Fruit fly (Drosophila melanogaster) whole organism, wandering third instar larva: ENCODE results near the gene spz3.

Experiments used
- Abd-B ChIP-seq: fragments of >200 bp; optimal IDR thresholded peaks from 2 replicates; lab custom pipeline; 2017; ENCODE audit warnings: missing biosample characterization, missing genetic modification characterization
- CG32264 ChIP-seq: fragments of 200-800 bp; sonication (Bioruptor generic); optimal IDR thresholded peaks from 2 replicates; lab custom pipeline; 2016; ENCODE audit warnings: missing biosample characterization, missing genetic modification characterization
- CG9705 ChIP-seq: fragments of 200-800 bp; sonication (Bioruptor generic); optimal IDR thresholded peaks from 2 replicates; lab custom pipeline; 2018; ENCODE audit warnings: missing biosample characterization, mild to moderate bottlenecking, missing genetic modification characterization
- CrebA ChIP-seq: fragments of 200-800 bp; sonication (Bioruptor generic); optimal IDR thresholded peaks from 2 replicates; lab custom pipeline; 2016; ENCODE audit warnings: missing biosample characterization, mild to moderate bottlenecking, missing genetic modification characterization, borderline replicate concordance
- Dfd ChIP-seq: fragments of >200 bp; optimal IDR thresholded peaks from 2 replicates; lab custom pipeline; 2017; ENCODE audit warnings: missing biosample characterization, missing genetic modification characterization
- Dif ChIP-seq: fragments of 200-275, 200-300 bp; sonication (Bioruptor generic); optimal IDR thresholded peaks from 2 replicates; lab custom pipeline; 2018; ENCODE audit warnings: missing biosample characterization, missing genetic modification characterization; ENCODE audit not compliant: partially characterized antibody
- GATAd ChIP-seq: sonication (Bioruptor generic); optimal IDR thresholded peaks from 2 replicates; lab custom pipeline; 2016; ENCODE audit warnings: missing biosample characterization, missing genetic modification characterization
- HLH106 ChIP-seq: fragments of 200-800 bp; optimal IDR thresholded peaks from 3 replicates; lab custom pipeline; 2019; ENCODE audit warnings: missing biosample characterization, mild to moderate bottlenecking, missing genetic modification characterization, moderate library complexity
- Hnf4 ChIP-seq: fragments of 200-800 bp; sonication (Bioruptor generic); optimal IDR thresholded peaks from 2 replicates; lab custom pipeline; 2016; ENCODE audit warnings: missing biosample characterization, mild to moderate bottlenecking, missing genetic modification characterization
- Hr78 ChIP-seq: fragments of >200 bp; optimal IDR thresholded peaks from 2 replicates; lab custom pipeline; 2017; ENCODE audit warnings: missing biosample characterization, missing genetic modification characterization
- Hr83 ChIP-seq: fragments of 200-300 bp; sonication (Bioruptor generic); optimal IDR thresholded peaks from 2 replicates; lab custom pipeline; 2016; ENCODE audit warnings: missing biosample characterization, mild to moderate bottlenecking, missing genetic modification characterization, moderate library complexity; ENCODE audit not compliant: poor library complexity, severe bottlenecking
- Jra ChIP-seq: sonication (Bioruptor generic); optimal IDR thresholded peaks from 2 replicates; lab custom pipeline; 2016; ENCODE audit warnings: missing biosample characterization, missing genetic modification characterization
- Mio ChIP-seq: sonication (Bioruptor generic); optimal IDR thresholded peaks from 2 replicates; lab custom pipeline; 2016; ENCODE audit warnings: missing biosample characterization, missing genetic modification characterization
- Myc ChIP-seq: fragments of >200 bp; optimal IDR thresholded peaks from 2 replicates; lab custom pipeline; 2017
- N ChIP-seq: fragments of >200 bp; optimal IDR thresholded peaks from 2 replicates; lab custom pipeline; 2018; ENCODE audit warnings: missing biosample characterization, missing external identifiers, missing genetic modification characterization
- OdsH ChIP-seq: fragments of 200-800 bp; sonication (Bioruptor generic); optimal IDR thresholded peaks from 2 replicates; lab custom pipeline; 2016; ENCODE audit warnings: missing biosample characterization, mild to moderate bottlenecking, missing genetic modification characterization
- Rel ChIP-seq, 2 experiments: fragments of 200-800 bp; sonication (Bioruptor generic) in 1 of 2; optimal IDR thresholded peaks; 2 replicates in 1 of 2; 3 replicates in 1 of 2; lab custom pipeline; 2016 to 2019; ENCODE audit warnings: mild to moderate bottlenecking in 2 of 2, missing biosample characterization in 2 of 2, missing genetic modification characterization in 2 of 2, moderate library complexity in 1 of 2
- Sp1 ChIP-seq: fragments of 200-800 bp; sonication (Bioruptor generic); optimal IDR thresholded peaks from 3 replicates; lab custom pipeline; 2019; ENCODE audit warnings: missing biosample characterization, mild to moderate bottlenecking, missing genetic modification characterization, moderate library complexity
- Vsx2 ChIP-seq: fragments of 200-300, 225-300 bp; sonication (Bioruptor generic); optimal IDR thresholded peaks from 2 replicates; lab custom pipeline; 2018; ENCODE audit warnings: missing biosample characterization, missing genetic modification characterization; ENCODE audit not compliant: partially characterized antibody
- br ChIP-seq: fragments of 200-800 bp; sonication (Bioruptor generic); optimal IDR thresholded peaks from 2 replicates; lab custom pipeline; 2016; ENCODE audit warnings: missing biosample characterization, missing genetic modification characterization
- brk ChIP-seq: fragments of 200-800 bp; sonication (Bioruptor generic); optimal IDR thresholded peaks from 2 replicates; lab custom pipeline; 2016; ENCODE audit warnings: missing biosample characterization, mild to moderate bottlenecking, missing genetic modification characterization
- dl ChIP-seq, 2 experiments: fragments of 175-275, 200-275 bp in 1 of 2; fragments of 200-275 bp in 1 of 2; sonication (Bioruptor generic); optimal IDR thresholded peaks; lab custom pipeline; 2018; ENCODE audit warnings: mild to moderate bottlenecking in 2 of 2, missing biosample characterization in 2 of 2, missing genetic modification characterization in 2 of 2, moderate library complexity in 2 of 2; ENCODE audit not compliant: partially characterized antibody in 2 of 2, insufficient read depth in 1 of 2
- dmrt93B ChIP-seq: fragments of 200-800 bp; sonication (Bioruptor generic); optimal IDR thresholded peaks from 2 replicates; lab custom pipeline; 2018; ENCODE audit warnings: missing biosample characterization, mild to moderate bottlenecking, missing genetic modification characterization
- dsf ChIP-seq: sonication (Bioruptor generic); optimal IDR thresholded peaks from 2 replicates; lab custom pipeline; 2016; ENCODE audit warnings: missing biosample characterization, missing genetic modification characterization, borderline replicate concordance
- ey ChIP-seq: fragments of 200-800 bp; sonication (Bioruptor generic); optimal IDR thresholded peaks from 2 replicates; lab custom pipeline; 2016; ENCODE audit warnings: missing biosample characterization, missing genetic modification characterization
- foxo ChIP-seq, 2 experiments: fragments of 200-800 bp; sonication (Bioruptor generic); optimal IDR thresholded peaks; 2 replicates in 1 of 2; 3 replicates in 1 of 2; lab custom pipeline; 2016 to 2017; ENCODE audit warnings: missing biosample characterization in 2 of 2, missing genetic modification characterization in 2 of 2
- fru ChIP-seq: fragments of 200-800 bp; sonication (Bioruptor generic); optimal IDR thresholded peaks from 3 replicates; lab custom pipeline; 2016; ENCODE audit warnings: missing biosample characterization, mild to moderate bottlenecking, missing genetic modification characterization
- h ChIP-seq: fragments of 200-800 bp; sonication (Bioruptor generic); optimal IDR thresholded peaks from 3 replicates; lab custom pipeline; 2016; ENCODE audit warnings: missing biosample characterization, mild to moderate bottlenecking, missing genetic modification characterization
- jim ChIP-seq: fragments of 175-275, 200-325 bp; sonication (Bioruptor generic); optimal IDR thresholded peaks from 2 replicates; lab custom pipeline; 2016; ENCODE audit warnings: missing biosample characterization, mild to moderate bottlenecking, missing genetic modification characterization
- lola ChIP-seq: fragments of >200 bp; optimal IDR thresholded peaks from 2 replicates; lab custom pipeline; 2017; ENCODE audit warnings: missing biosample characterization, missing genetic modification characterization
- pan ChIP-seq: fragments of >200 bp; optimal IDR thresholded peaks from 2 replicates; lab custom pipeline; 2017
- psq ChIP-seq: fragments of 200-800 bp; sonication (Bioruptor generic); optimal IDR thresholded peaks from 3 replicates; lab custom pipeline; 2017; ENCODE audit warnings: missing biosample characterization, mild to moderate bottlenecking, missing genetic modification characterization, moderate library complexity
- rgr ChIP-seq: fragments of 200-800 bp; sonication (Bioruptor generic); optimal IDR thresholded peaks from 3 replicates; lab custom pipeline; 2016; ENCODE audit warnings: missing biosample characterization, mild to moderate bottlenecking, missing genetic modification characterization
- sage ChIP-seq: fragments of 200-800 bp; sonication (Bioruptor generic); optimal IDR thresholded peaks from 2 replicates; lab custom pipeline; 2016; ENCODE audit warnings: missing biosample characterization, mild to moderate bottlenecking, missing genetic modification characterization
- sv ChIP-seq: fragments of 200-800 bp; sonication (Bioruptor generic); optimal IDR thresholded peaks from 3 replicates; lab custom pipeline; 2016; ENCODE audit warnings: missing biosample characterization, missing genetic modification characterization
- tai ChIP-seq: sonication (Bioruptor generic); optimal IDR thresholded peaks from 2 replicates; lab custom pipeline; 2016; ENCODE audit warnings: missing biosample characterization, missing genetic modification characterization
- usp ChIP-seq: fragments of >200 bp; optimal IDR thresholded peaks from 2 replicates; lab custom pipeline; 2017; ENCODE audit warnings: missing biosample characterization, missing genetic modification characterization
- woc ChIP-seq: sonication (Bioruptor generic); optimal IDR thresholded peaks from 2 replicates; lab custom pipeline; 2016; ENCODE audit warnings: missing biosample characterization, mild to moderate bottlenecking, missing genetic modification characterization

Gene spz3

dm6 chr2L:7849472-7849871 is 29.9 kb downstream of the spz3 start:
- peak in 1 of 2 experiments; percentile 1 for TF ChIP-seq foxo (GFP tag; optimal IDR thresholded peaks at IDR 0.05; lab: Kevin White, UChicago)
- no peak for TF ChIP-seq Dfd (GFP tag; lab: Kevin White, UChicago)
- TF ChIP-seq Hr83 (GFP tag; lab: Kevin White, UChicago), result no peak

dm6 chr2L:7841244-7841643 is 38.1 kb downstream of the spz3 start:
- no peak for TF ChIP-seq Mio (GFP tag; lab: Kevin White, UChicago)
- TF ChIP-seq Myc, result no peak
- TF ChIP-seq tai, result no peak
- no peak for TF ChIP-seq N (GFP tag; lab: Kevin White, UChicago)
- no peak for TF ChIP-seq usp (GFP tag; lab: Kevin White, UChicago)
- no peak for TF ChIP-seq Rel (GFP tag; optimal IDR thresholded peaks at IDR 0.05; lab: Kevin White, UChicago)
- no peak for TF ChIP-seq Rel (tag; optimal IDR thresholded peaks at IDR 0.05; lab: Kevin White, UChicago)
- TF ChIP-seq pan (lab: Kevin White, UChicago), result no peak
- no peak for TF ChIP-seq foxo (GFP tag; optimal IDR thresholded peaks at IDR 0.05; lab: Kevin White, UChicago)
- TF ChIP-seq Hr83 (GFP tag; lab: Kevin White, UChicago), result no peak
- TF ChIP-seq CrebA, result no peak
- no peak for TF ChIP-seq Jra (GFP tag; lab: Kevin White, UChicago)
- TF ChIP-seq rgr (GFP tag; lab: Kevin White, UChicago), result peak; percentile 16
- TF ChIP-seq fru, result no peak
- no peak for TF ChIP-seq woc
- peak; percentile 29 for TF ChIP-seq h (GFP tag; lab: Kevin White, UChicago)
- TF ChIP-seq Hnf4 (GFP tag; lab: Kevin White, UChicago), result peak; percentile 9
- TF ChIP-seq CG9705 (GFP tag; lab: Kevin White, UChicago), result no peak
- no peak for TF ChIP-seq Vsx2
- TF ChIP-seq HLH106, result peak; percentile 17
- TF ChIP-seq OdsH (GFP tag; lab: Kevin White, UChicago), result no peak
- TF ChIP-seq dmrt93B, result no peak
- TF ChIP-seq dl (GFP tag; optimal IDR thresholded peaks at IDR 0.05; lab: Kevin White, UChicago; ENCODE audit: insufficient read depth in 1 of 2, partially characterized antibody in 2 of 2), result no peak
- no peak for TF ChIP-seq dsf (GFP tag; lab: Kevin White, UChicago)
- TF ChIP-seq sv (GFP tag; lab: Kevin White, UChicago), result no peak
- no peak for TF ChIP-seq brk (GFP tag; lab: Kevin White, UChicago)
- TF ChIP-seq ey (GFP tag; lab: Kevin White, UChicago), result peak; percentile 42
- no peak for TF ChIP-seq jim (GFP tag; lab: Kevin White, UChicago)
- TF ChIP-seq br (GFP tag; lab: Kevin White, UChicago), result peak; percentile 52
- no peak for TF ChIP-seq Dfd (GFP tag; lab: Kevin White, UChicago)
- no peak for TF ChIP-seq Sp1
- no peak for TF ChIP-seq Abd-B (GFP tag; lab: Kevin White, UChicago)
- TF ChIP-seq GATAd (GFP tag; lab: Kevin White, UChicago), result no peak
- peak; percentile 17 for TF ChIP-seq psq
- TF ChIP-seq sage (GFP tag; lab: Kevin White, UChicago), result no peak
- no peak for TF ChIP-seq CG32264 (GFP tag; lab: Kevin White, UChicago)
- TF ChIP-seq, all 38 proteins: peak for 7

- TF ChIP-seq Mio (GFP tag; lab: Kevin White, UChicago) (no peak), lola (no peak), Hr78 (GFP tag; lab: Kevin White, UChicago) (no peak), N (GFP tag; lab: Kevin White, UChicago) (no peak), Jra (GFP tag; lab: Kevin White, UChicago) (no peak), usp (GFP tag; lab: Kevin White, UChicago) (no peak), Vsx2 (no peak), ey (GFP tag; lab: Kevin White, UChicago) (no peak), br (GFP tag; lab: Kevin White, UChicago) (no peak), dsf (GFP tag; lab: Kevin White, UChicago) (no peak), Dif (GFP tag; lab: Kevin White, UChicago) (no peak), jim (GFP tag; lab: Kevin White, UChicago) (no peak), dl (GFP tag; optimal IDR thresholded peaks at IDR 0.05; lab: Kevin White, UChicago; ENCODE audit: insufficient read depth in 1 of 2, partially characterized antibody in 2 of 2) (no peak), rgr (GFP tag; lab: Kevin White, UChicago) (no peak), pan (lab: Kevin White, UChicago) (no peak), foxo (GFP tag; optimal IDR thresholded peaks at IDR 0.05; lab: Kevin White, UChicago) (no peak), brk (GFP tag; lab: Kevin White, UChicago) (no peak)
Measured at dm6 chr2L:7840152-7840551, 39.2 kb downstream of the spz3 start, which contains the start of gene CG14537. Gene CG14537, plus strand, starts transcription at chr2L:7840452.
